Fruit fly (Drosophila melanogaster): Measurements from ENCODE around the gene gnu.

The gnu gene

DNA sequence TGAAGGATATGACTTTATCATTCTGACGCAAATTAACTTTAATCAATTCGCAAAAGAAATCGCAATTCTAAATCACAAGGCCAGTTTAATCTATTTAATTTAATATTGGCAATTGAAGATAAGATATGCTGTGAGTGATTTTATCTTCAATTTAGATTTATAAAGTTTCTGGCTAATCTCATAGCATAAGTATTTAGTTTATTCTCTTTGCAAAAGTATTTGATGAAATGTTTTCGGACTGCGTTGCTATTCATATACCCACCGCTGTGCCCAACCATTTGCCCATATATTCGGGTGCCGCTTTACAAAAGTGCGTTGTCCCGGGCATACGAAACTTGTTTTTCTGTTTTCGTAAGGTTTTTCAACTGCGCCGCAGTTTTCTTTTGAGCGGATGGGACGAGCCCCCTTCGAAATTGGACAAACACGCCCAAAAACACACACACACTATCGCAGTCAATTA, 18.2 kb downstream of the gnu start:
- TF ChIP-seq ovo (GFP tag; optimal IDR thresholded peaks at IDR 0.05) (no peak), tj (GFP tag; optimal IDR thresholded peaks at IDR 0.05) (no peak), Clk (GFP tag; optimal IDR thresholded peaks at IDR 0.05) (no peak), Crg-1 (GFP tag; optimal IDR thresholded peaks at IDR 0.05) (peak; percentile 17), CG33017 (tag; optimal IDR thresholded peaks at IDR 0.05) (peak; percentile 66), cnc (optimal IDR thresholded peaks at IDR 0.05) (no peak), pad (GFP tag; optimal IDR thresholded peaks at IDR 0.05) (peak; percentile 22), CG7045 (GFP tag; optimal IDR thresholded peaks at IDR 0.05) (peak; percentile 85), kay (GFP tag; ENCODE audit: borderline replicate concordance) (no peak), CG1620 (GFP tag; optimal IDR thresholded peaks at IDR 0.05) (peak; percentile 25), CG14711 (tag; optimal IDR thresholded peaks at IDR 0.05) (peak; percentile 61), bab1 (GFP tag; optimal IDR thresholded peaks at IDR 0.05) (no peak), CG11617 (GFP tag; optimal IDR thresholded peaks at IDR 0.05) (peak; percentile 56), Mnt (GFP tag; optimal IDR thresholded peaks at IDR 0.05) (no peak), CG5204 (GFP tag; optimal IDR thresholded peaks at IDR 0.05) (peak; percentile 69), toe (GFP tag; optimal IDR thresholded peaks at IDR 0.05) (peak; percentile 42), Hr96 (GFP tag; optimal IDR thresholded peaks at IDR 0.05) (peak; percentile 45), CG7101 (tag; optimal IDR thresholded peaks at IDR 0.05) (peak; percentile 54), cic (GFP tag; optimal IDR thresholded peaks at IDR 0.05) (no peak), CG12768 (GFP tag; optimal IDR thresholded peaks at IDR 0.05) (peak; percentile 40)

DNA sequence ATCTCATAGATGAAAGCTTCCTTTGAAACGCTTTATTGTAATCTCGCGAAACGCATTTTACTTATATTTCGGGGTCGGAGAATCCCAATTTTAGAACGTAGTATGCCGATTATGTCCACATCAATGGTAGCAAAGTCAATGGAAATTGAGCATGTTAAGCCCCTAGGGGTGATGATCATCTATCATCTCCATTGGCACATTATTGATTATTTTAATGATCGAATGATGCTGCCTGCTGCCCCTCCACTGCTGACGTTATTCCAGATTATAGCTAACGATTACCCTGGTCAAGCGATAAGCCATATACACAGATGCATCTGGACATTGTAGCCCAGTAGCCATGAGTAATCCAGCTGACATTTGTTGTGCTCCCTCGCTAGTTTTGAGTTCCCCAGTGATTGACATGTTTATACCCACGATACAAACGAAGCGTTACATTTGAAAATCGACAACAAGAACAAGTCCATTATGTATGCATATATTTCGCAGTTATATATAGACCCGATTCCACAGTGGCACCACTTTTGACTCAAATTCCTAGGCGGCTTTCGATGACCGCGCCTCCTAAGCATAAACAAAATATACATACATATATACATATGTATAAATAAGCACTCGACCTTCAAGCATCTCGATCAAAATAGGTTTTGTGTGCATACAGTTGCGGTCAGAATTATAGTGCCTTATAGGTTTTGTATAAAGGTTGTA, 18.8 kb downstream of the gnu start:
- TF ChIP-seq CG12768 (GFP tag; optimal IDR thresholded peaks at IDR 0.05) (no peak), kay (GFP tag; ENCODE audit: borderline replicate concordance) (peak; percentile 90)

DNA sequence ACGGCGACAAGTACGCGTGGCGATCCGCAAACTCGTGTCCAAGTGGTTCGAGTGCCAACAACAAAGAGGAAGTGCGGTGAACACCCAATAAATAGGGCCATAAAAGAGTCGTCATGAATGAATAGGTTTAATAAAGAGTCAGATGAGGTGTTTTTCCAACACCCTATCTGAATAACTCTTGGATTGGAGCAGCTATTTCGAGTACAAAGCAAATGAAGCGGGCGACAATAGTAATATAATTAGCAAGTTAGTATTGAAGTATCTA, 19.9 kb downstream of the gnu start:
- peak; percentile 17 for TF ChIP-seq Mnt (GFP tag; optimal IDR thresholded peaks at IDR 0.05)
- TF ChIP-seq cic (GFP tag; optimal IDR thresholded peaks at IDR 0.05), result peak; percentile 79
- no peak for TF ChIP-seq CG12768 (GFP tag; optimal IDR thresholded peaks at IDR 0.05)
- TF ChIP-seq CG33017 (tag; optimal IDR thresholded peaks at IDR 0.05), result peak; percentile 16

DNA sequence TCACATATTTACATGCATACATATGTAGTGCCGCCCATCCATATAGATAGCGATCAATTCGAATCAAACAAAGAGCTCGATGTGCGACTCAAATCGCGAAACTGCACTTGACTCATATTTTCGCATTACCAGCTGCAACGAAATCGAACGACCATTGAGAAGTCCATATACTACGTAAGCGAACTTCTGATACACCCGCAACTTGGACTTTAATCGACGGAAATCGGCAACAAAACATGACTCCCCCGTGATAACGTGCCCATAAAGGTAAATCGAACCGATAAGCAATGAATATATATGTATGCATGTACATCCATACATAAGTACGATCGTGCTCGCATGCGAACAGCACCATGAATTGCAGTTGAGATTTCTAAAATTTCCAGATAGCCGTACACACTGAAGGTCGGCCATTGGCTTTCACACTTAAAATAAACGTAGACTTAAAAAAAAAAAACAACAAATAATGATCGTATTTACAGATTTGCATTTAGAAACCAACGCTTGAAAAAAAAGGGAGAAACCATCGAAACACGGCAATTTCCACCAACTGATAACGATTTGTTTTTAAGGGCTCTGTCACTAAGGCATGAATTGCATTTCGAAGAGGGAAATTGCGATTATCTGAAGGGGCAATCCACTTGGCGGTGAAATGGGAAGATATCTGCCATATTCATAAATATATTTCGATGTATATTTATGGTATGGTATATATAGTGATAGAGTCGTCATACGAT, 20.4 kb downstream of the gnu start:
- TF ChIP-seq Crg-1 (GFP tag; optimal IDR thresholded peaks at IDR 0.05), result no peak
- no peak for TF ChIP-seq Mnt (GFP tag; optimal IDR thresholded peaks at IDR 0.05)
- TF ChIP-seq kay (GFP tag; ENCODE audit: borderline replicate concordance), result peak; percentile 97
- peak; percentile 28 for TF ChIP-seq CG12768 (GFP tag; optimal IDR thresholded peaks at IDR 0.05)
- peak; percentile 43 for TF ChIP-seq tj (GFP tag; optimal IDR thresholded peaks at IDR 0.05)
- peak; percentile 32 for TF ChIP-seq cic (GFP tag; optimal IDR thresholded peaks at IDR 0.05)

DNA sequence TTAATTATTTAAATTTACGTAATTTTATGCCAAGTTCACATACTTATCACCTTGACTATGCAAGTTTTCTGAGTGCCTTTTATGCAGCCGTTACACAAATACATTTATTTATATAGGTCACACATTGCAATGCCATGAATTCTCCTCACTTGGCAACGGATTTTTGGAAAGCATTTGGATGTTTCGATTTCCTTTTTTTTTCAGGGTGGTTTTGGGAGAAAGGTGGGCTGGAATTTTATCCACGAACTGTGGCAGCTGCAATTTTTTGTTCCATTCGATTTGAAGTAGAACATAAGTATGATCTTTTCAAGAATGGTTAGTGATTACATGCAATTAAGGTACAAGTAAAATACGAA, 21.3 kb downstream of the gnu start:
- TF ChIP-seq Crg-1 (GFP tag; optimal IDR thresholded peaks at IDR 0.05), result no peak
- TF ChIP-seq kay (GFP tag; ENCODE audit: borderline replicate concordance), result peak; percentile 66
- TF ChIP-seq Hr96 (GFP tag; optimal IDR thresholded peaks at IDR 0.05), result no peak

DNA sequence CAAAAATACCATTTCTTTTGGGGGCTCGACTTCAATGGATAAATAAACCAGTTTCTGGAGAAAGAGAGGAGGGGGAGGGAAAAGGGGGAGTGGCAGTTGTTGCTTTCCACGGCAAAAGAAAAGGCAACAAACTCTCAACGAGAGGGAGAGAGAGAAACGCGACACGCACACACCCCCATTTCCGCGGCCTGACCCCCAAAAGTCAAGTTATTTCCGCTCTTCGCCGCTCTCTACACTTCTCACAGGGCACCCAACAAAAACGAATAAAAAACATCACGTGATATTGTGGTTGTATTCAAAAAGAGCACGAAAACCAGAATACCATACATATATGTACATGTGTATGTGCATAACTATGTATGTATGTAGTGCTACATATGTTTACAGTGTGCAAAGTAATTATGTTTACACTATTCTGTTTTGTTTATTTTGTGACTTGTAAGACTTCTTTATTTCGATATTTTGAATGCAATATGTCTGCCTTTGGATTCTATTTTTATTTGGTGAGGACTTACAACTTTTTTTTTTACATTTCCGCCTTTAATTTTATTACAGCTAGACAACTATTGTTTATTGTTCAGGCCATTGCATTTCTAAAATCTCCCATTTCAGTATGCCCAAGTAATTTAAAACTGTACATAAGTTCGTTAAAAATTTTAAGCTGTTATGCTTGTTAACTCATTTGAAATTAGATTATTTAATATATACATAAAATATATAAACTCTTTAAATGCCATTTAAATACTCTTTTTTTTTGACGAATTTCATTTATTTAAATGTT, 21.9 kb downstream of the gnu start:
- TF ChIP-seq CG14711 (tag; optimal IDR thresholded peaks at IDR 0.05) (peak; percentile 5), Hr96 (GFP tag; optimal IDR thresholded peaks at IDR 0.05) (no peak), kay (GFP tag; ENCODE audit: borderline replicate concordance) (no peak), tj (GFP tag; optimal IDR thresholded peaks at IDR 0.05) (peak; percentile 61), ovo (GFP tag; optimal IDR thresholded peaks at IDR 0.05) (no peak), CG33017 (tag; optimal IDR thresholded peaks at IDR 0.05) (no peak), cic (GFP tag; optimal IDR thresholded peaks at IDR 0.05) (peak; percentile 28), CG12768 (GFP tag; optimal IDR thresholded peaks at IDR 0.05) (peak; percentile 20), pad (GFP tag; optimal IDR thresholded peaks at IDR 0.05) (no peak), CG7101 (tag; optimal IDR thresholded peaks at IDR 0.05) (peak; percentile 8), cnc (optimal IDR thresholded peaks at IDR 0.05) (no peak), Mnt (GFP tag; optimal IDR thresholded peaks at IDR 0.05) (no peak), bab1 (GFP tag; optimal IDR thresholded peaks at IDR 0.05) (peak; percentile 87), Clk (GFP tag; optimal IDR thresholded peaks at IDR 0.05) (no peak), toe (GFP tag; optimal IDR thresholded peaks at IDR 0.05) (no peak), CG11617 (GFP tag; optimal IDR thresholded peaks at IDR 0.05) (peak; percentile 52), CG5204 (GFP tag; optimal IDR thresholded peaks at IDR 0.05) (no peak), Crg-1 (GFP tag; optimal IDR thresholded peaks at IDR 0.05) (peak; percentile 30), CG1620 (GFP tag; optimal IDR thresholded peaks at IDR 0.05) (no peak), CG7045 (GFP tag; optimal IDR thresholded peaks at IDR 0.05) (peak; percentile 48)

Data from whole organism, adult.